Worm (Caenorhabditis elegans): ENCODE data around the gene T04F8.3.

T04F8.3 gene

DNA sequence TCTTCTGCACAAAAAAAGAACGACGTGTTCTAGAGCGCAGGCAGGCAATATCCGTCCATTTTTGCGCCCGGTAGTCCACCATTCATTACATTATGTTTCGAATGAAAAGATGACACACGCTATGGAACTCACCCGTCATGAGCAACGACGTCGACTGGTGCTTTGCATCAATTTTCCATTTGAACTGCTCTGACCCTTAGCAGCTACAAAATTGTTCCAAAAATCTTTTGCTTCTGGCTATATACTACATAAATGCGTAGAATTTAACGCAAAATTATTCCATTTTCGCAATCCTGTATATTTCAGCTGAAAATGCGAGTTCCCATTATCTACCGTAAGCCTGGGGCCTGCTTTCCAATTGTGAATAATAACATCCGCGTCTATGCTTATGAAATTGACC, at the start of gene T04F8.3:
T04F8.3 (plus strand) TSS at position 301 of the 400 bp plus-strand sequence.
- TF ChIP-seq tbp1 (GFP tag; optimal IDR thresholded peaks at IDR 0.05) (no peak), attf-6 (GFP tag; IDR thresholded peaks at IDR 0.05) (no peak), nfyb-1 (GFP tag; IDR thresholded peaks at IDR 0.05) (no peak), ets-4 (GFP tag; optimal IDR thresholded peaks at IDR 0.05) (no peak), ztf-6 (GFP tag; IDR thresholded peaks at IDR 0.05) (no peak), hrde-1 (tag; optimal IDR thresholded peaks at IDR 0.05; ENCODE audit: borderline replicate concordance) (no peak), F39B2.1 (GFP tag; IDR thresholded peaks at IDR 0.05) (no peak), atf-7 (tag; optimal IDR thresholded peaks at IDR 0.05) (no peak), akir-1 (GFP tag; optimal IDR thresholded peaks at IDR 0.05) (no peak), C17E4.6 (GFP tag; IDR thresholded peaks at IDR 0.05) (no peak), madf-6 (GFP tag; IDR thresholded peaks at IDR 0.05) (no peak), rcor-1 (GFP tag; IDR thresholded peaks at IDR 0.05) (no peak), zfh-2 (GFP tag; conservative IDR thresholded peaks at IDR 0.05) (no peak), C06A6.2 (GFP tag; conservative IDR thresholded peaks at IDR 0.05) (no peak)

DNA sequence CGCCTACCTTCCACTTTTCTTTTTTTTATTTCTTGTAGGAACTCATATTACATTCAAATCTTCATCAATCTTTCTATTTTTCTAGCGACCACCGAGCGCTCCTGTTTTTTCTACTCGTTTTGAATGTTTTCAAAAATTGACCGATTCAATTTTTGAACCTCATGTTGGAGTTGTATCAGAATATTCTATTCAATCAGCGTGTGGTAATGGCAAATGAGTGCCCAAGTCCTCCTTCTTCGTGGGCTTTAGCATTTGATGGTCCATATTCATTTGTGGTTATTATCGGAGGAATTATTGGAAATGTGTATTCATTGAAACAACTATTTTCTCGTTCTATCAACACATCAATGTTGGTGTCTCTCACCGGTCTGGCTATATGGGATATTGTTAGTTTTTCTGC, 41.0 kb upstream of the T04F8.3 start, which contains the start of gene F52D10.4:
F52D10.4 (plus strand) TSS at position 84 of the 400 bp plus-strand sequence.
- TF ChIP-seq nfyb-1 (GFP tag; IDR thresholded peaks at IDR 0.05) (no peak), dpff-1 (tag; optimal IDR thresholded peaks at IDR 0.05) (no peak), pha-4 (tag; optimal IDR thresholded peaks at IDR 0.05) (no peak), T07F8.4 (tag; optimal IDR thresholded peaks at IDR 0.05) (no peak), nhr-90 (tag; optimal IDR thresholded peaks at IDR 0.05) (no peak), F39B2.1 (GFP tag; IDR thresholded peaks at IDR 0.05) (no peak), aptf-2 (GFP tag; conservative IDR thresholded peaks at IDR 0.05) (no peak), efl-1 (GFP tag; optimal IDR thresholded peaks at IDR 0.05) (no peak), sptf-2 (GFP tag; optimal IDR thresholded peaks at IDR 0.05) (no peak), chd-7 (tag; optimal IDR thresholded peaks at IDR 0.05) (no peak)

DNA sequence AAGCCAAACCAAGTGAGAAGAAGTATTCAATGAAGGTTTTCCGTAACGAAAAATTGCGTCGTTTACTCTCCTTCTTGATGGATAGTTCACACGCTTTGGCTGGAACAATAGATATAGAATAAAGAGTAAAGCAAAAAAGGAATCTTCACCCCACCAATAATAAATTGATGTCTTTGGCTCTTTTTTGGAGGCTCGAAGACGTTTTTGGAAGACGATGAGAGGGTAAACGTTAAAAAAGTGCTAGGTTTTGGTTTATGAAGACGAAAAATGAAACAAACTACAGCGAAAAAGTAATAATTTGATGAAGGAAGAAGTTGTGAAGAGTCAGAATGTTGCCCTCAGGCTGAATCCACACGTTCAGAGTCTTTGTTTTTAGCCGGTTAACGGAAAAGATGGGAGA, 36.4 kb upstream of the T04F8.3 start, which contains the start of gene sto-3:
sto-3 (minus strand) TSS at position 101 of the 400 bp plus-strand sequence.
- TF ChIP-seq tlf-1 (GFP tag; optimal IDR thresholded peaks at IDR 0.05) (no peak), madf-10 (tag; optimal IDR thresholded peaks at IDR 0.05) (no peak), K12H6.12 (tag; optimal IDR thresholded peaks at IDR 0.05) (no peak), B0261.1 (tag; optimal IDR thresholded peaks at IDR 0.05) (no peak), dpff-1 (tag; optimal IDR thresholded peaks at IDR 0.05) (no peak), nhr-27 (tag; optimal IDR thresholded peaks at IDR 0.05) (no peak), lin-40 (tag; optimal IDR thresholded peaks at IDR 0.05) (no peak), rcor-1 (GFP tag; IDR thresholded peaks at IDR 0.05) (no peak), hmg-1.2 (GFP tag; IDR thresholded peaks at IDR 0.05) (no peak)

DNA sequence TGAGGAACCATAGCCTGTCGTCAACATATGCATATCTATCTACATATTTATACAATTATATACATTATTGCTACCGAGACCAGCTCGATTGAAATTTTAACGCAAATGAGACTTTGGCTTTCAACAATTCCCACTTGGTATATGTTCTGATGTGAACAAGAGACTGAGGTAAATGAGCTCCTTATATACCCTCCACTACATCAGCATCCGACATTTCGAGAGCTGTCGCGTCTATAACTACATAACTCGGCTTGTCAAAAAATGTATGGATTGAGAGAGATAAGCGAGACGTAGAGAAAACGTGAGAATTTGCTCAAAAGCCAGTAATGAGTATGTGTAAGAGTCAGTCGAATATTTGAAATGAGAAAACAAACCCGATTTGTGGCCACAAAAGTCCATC, 35.0 kb upstream of the T04F8.3 start:
- TF ChIP-seq cebp-2 (GFP tag; IDR thresholded peaks at IDR 0.05) (no peak), Y95B8A.8 (GFP tag; IDR thresholded peaks at IDR 0.05) (no peak), lsl-1 (GFP tag; optimal IDR thresholded peaks at IDR 0.05) (no peak), madf-8 (GFP tag; conservative IDR thresholded peaks at IDR 0.05) (no peak), ztf-28 (GFP tag; IDR thresholded peaks at IDR 0.05) (no peak), tlf-1 (GFP tag; optimal IDR thresholded peaks at IDR 0.05) (no peak), rpc-1 (optimal IDR thresholded peaks at IDR 0.05) (no peak), rpc-1 (tag; optimal IDR thresholded peaks at IDR 0.05) (no peak), rec-8 (tag; optimal IDR thresholded peaks at IDR 0.05) (no peak), T07F8.4 (tag; optimal IDR thresholded peaks at IDR 0.05) (no peak), egrh-3 (GFP tag; IDR thresholded peaks at IDR 0.05) (no peak), B0336.3 (GFP tag; IDR thresholded peaks at IDR 0.05) (no peak), B0019.2 (GFP tag; conservative IDR thresholded peaks at IDR 0.05) (no peak), die-1 (tag; optimal IDR thresholded peaks at IDR 0.05) (no peak), B0261.1 (tag; optimal IDR thresholded peaks at IDR 0.05) (no peak), tbx-9 (tag; optimal IDR thresholded peaks at IDR 0.05; ENCODE audit: borderline replicate concordance) (no peak), F33H1.4 (GFP tag; IDR thresholded peaks at IDR 0.05) (no peak)
